Fruit fly (Drosophila melanogaster) whole organism, embryonic: ENCODE results near the gene Nse1.

ENCODE experiments used
- Asciz ChIP-seq: fragments of 200-800 bp; sonication (Bioruptor generic); optimal IDR thresholded peaks from 2 replicates; lab custom pipeline; 2017; ENCODE audit warnings: missing biosample characterization, mild to moderate bottlenecking, missing genetic modification characterization, missing genetic modification reagents
- B-H1 ChIP-seq: fragments of 200-800 bp; sonication (Bioruptor generic); IDR thresholded peaks from 3 replicates; pipeline ENCODE4 v1.3.6; 2022; ENCODE audit warnings: missing biosample characterization, missing genetic modification characterization
- B-H2 ChIP-seq: fragments of 200-800 bp; sonication (Bioruptor generic); optimal IDR thresholded peaks from 2 replicates; lab custom pipeline; 2018; ENCODE audit warnings: missing biosample characterization, mild to moderate bottlenecking, missing genetic modification characterization
- CG10366 ChIP-seq: fragments of 200-800 bp; sonication (Bioruptor generic); IDR thresholded peaks from 2 replicates; pipeline ENCODE4 v1.3.6; 2022; ENCODE audit warnings: missing biosample characterization, missing genetic modification characterization
- CG11085 ChIP-seq: fragments of 200-800 bp; sonication (Bioruptor generic); IDR thresholded peaks from 2 replicates; pipeline ENCODE4 v1.3.6; 2022; ENCODE audit warnings: missing biosample characterization, missing genetic modification characterization
- CG12219 ChIP-seq: fragments of 200-800 bp; sonication (Bioruptor generic); optimal IDR thresholded peaks from 3 replicates; lab custom pipeline; 2018; ENCODE audit warnings: missing biosample characterization, mild to moderate bottlenecking, missing genetic modification characterization
- CG12299 ChIP-seq: fragments of 200-800 bp; sonication (Bioruptor generic); optimal IDR thresholded peaks from 2 replicates; lab custom pipeline; 2018; ENCODE audit warnings: missing biosample characterization, mild to moderate bottlenecking, missing genetic modification characterization
- CG16863 ChIP-seq: fragments of 200-800 bp; sonication (Bioruptor generic); optimal IDR thresholded peaks from 3 replicates; lab custom pipeline; 2016; ENCODE audit warnings: missing biosample characterization, missing genetic modification characterization
- CG1792 ChIP-seq: fragments of 200-800 bp; sonication (Bioruptor generic); optimal IDR thresholded peaks from 2 replicates; lab custom pipeline; 2016; ENCODE audit warnings: missing biosample characterization, missing genetic modification characterization
- CG30020 ChIP-seq: fragments of 200-800 bp; optimal IDR thresholded peaks from 2 replicates; lab custom pipeline; 2019; ENCODE audit warnings: missing biosample characterization, mild to moderate bottlenecking, missing genetic modification characterization, moderate library complexity
- CG3163 ChIP-seq: fragments of 200-800 bp; sonication (Bioruptor generic); optimal IDR thresholded peaks from 3 replicates; lab custom pipeline; 2016; ENCODE audit warnings: missing biosample characterization, missing genetic modification characterization
- CG3726 ChIP-seq: fragments of 200-800 bp; sonication (Bioruptor generic); IDR thresholded peaks from 3 replicates; pipeline ENCODE4, ENCODE4 v1.3.6; 2022; ENCODE audit warnings: missing biosample characterization, missing genetic modification characterization
- CG7372 ChIP-seq: fragments of 200-800 bp; sonication (Bioruptor generic); IDR thresholded peaks from 2 replicates; pipeline ENCODE4 v1.3.6; 2022; ENCODE audit warnings: missing biosample characterization, missing genetic modification characterization
- CG8765 ChIP-seq: fragments of 200-800 bp; sonication (Bioruptor generic); IDR thresholded peaks from 2 replicates; pipeline ENCODE4 v1.3.6; 2022; ENCODE audit warnings: missing biosample characterization, missing genetic modification characterization
- CTCF ChIP-seq: fragments of 200-800 bp; sonication (Bioruptor generic); optimal IDR thresholded peaks from 2 replicates; lab custom pipeline; 2017; ENCODE audit warnings: missing biosample characterization, mild to moderate bottlenecking, missing genetic modification characterization, moderate library complexity
- Dip2 ChIP-seq: fragments of 200-800 bp; sonication (Bioruptor generic); IDR thresholded peaks from 2 replicates; pipeline ENCODE4 v1.3.6; 2022; ENCODE audit warnings: missing biosample characterization, missing genetic modification characterization
- Doc2 ChIP-seq: fragments of 200-800 bp; sonication (Bioruptor generic); IDR thresholded peaks from 2 replicates; pipeline ENCODE4 v1.3.6; 2022; ENCODE audit warnings: missing biosample characterization, missing genetic modification characterization
- E2f2 ChIP-seq: fragments of 200-800 bp; sonication (Bioruptor generic); IDR thresholded peaks from 2 replicates; pipeline ENCODE4 v1.3.6; 2022; ENCODE audit warnings: missing biosample characterization, missing genetic modification characterization
- Gug ChIP-seq: fragments of 200-800 bp; sonication (Bioruptor generic); IDR thresholded peaks from 4 replicates; pipeline ENCODE4 v1.3.6; 2022; ENCODE audit warnings: missing biosample characterization, missing genetic modification characterization
- Hr3 ChIP-seq: fragments of 200-800 bp; sonication (Bioruptor generic); optimal IDR thresholded peaks from 3 replicates; lab custom pipeline; 2016; ENCODE audit warnings: missing biosample characterization, missing genetic modification characterization
- Hr51 ChIP-seq, 2 experiments: fragments of 200-800 bp; sonication (Bioruptor generic); optimal IDR thresholded peaks; 2 replicates in 1 of 2; 3 replicates in 1 of 2; lab custom pipeline; 2016 to 2018; ENCODE audit warnings: missing biosample characterization in 2 of 2, missing genetic modification characterization in 2 of 2, mild to moderate bottlenecking in 1 of 2, moderate library complexity in 1 of 2
- Hr78 ChIP-seq, 2 experiments: fragments of 200-800 bp in 1 of 2; fragments of >200 bp in 1 of 2; sonication (Bioruptor generic) in 1 of 2; optimal IDR thresholded peaks; 2 replicates each; lab custom pipeline; 2017 to 2019; ENCODE audit warnings: missing biosample characterization in 2 of 2, missing genetic modification characterization in 2 of 2, mild to moderate bottlenecking in 1 of 2, moderate library complexity in 1 of 2
- Hsf ChIP-seq: fragments of 200-800 bp; sonication (Bioruptor generic); optimal IDR thresholded peaks from 3 replicates; lab custom pipeline; 2016; ENCODE audit warnings: missing biosample characterization, missing genetic modification characterization
- Nf-YB ChIP-seq: fragments of 200-800 bp; sonication (Bioruptor generic); optimal IDR thresholded peaks from 3 replicates; lab custom pipeline; 2019; ENCODE audit warnings: missing biosample characterization, mild to moderate bottlenecking, missing genetic modification characterization, moderate library complexity
- NfI ChIP-seq: fragments of 200-800 bp; sonication (Bioruptor generic); optimal IDR thresholded peaks from 3 replicates; lab custom pipeline; 2018; ENCODE audit warnings: missing biosample characterization, mild to moderate bottlenecking, missing genetic modification characterization, moderate library complexity
- Sox102F ChIP-seq: fragments of 200-800 bp; sonication (Bioruptor generic); optimal IDR thresholded peaks from 2 replicates; lab custom pipeline; 2018; ENCODE audit warnings: missing biosample characterization, mild to moderate bottlenecking, missing genetic modification characterization, moderate library complexity
- Spps ChIP-seq: fragments of 200-800 bp; sonication (Bioruptor generic); optimal IDR thresholded peaks from 2 replicates; lab custom pipeline; 2018; ENCODE audit warnings: missing biosample characterization, mild to moderate bottlenecking, missing genetic modification characterization
- Tbp ChIP-seq: fragments of >200 bp; optimal IDR thresholded peaks from 2 replicates; lab custom pipeline; 2018; ENCODE audit warnings: missing biosample characterization, missing genetic modification characterization
- al ChIP-seq: fragments of 200-800 bp; sonication (Bioruptor generic); IDR thresholded peaks from 2 replicates; pipeline ENCODE4 v1.3.6; 2022; ENCODE audit warnings: missing biosample characterization, missing genetic modification characterization
- ash1 ChIP-seq: fragments of 200-800 bp; sonication (Bioruptor generic); optimal IDR thresholded peaks from 2 replicates; lab custom pipeline; 2018; ENCODE audit warnings: missing biosample characterization, mild to moderate bottlenecking, missing genetic modification characterization
- corto ChIP-seq: fragments of 200-800 bp; sonication (Bioruptor generic); optimal IDR thresholded peaks from 2 replicates; lab custom pipeline; 2016; ENCODE audit warnings: missing biosample characterization, mild to moderate bottlenecking, missing genetic modification characterization, moderate library complexity
- croc ChIP-seq: fragments of 200-800 bp; sonication (Bioruptor generic); conservative IDR thresholded peaks from 3 replicates; pipeline ENCODE4 v1.3.6; 2022; ENCODE audit warnings: missing biosample characterization, missing genetic modification characterization
- danr ChIP-seq: fragments of 200-800 bp; sonication (Bioruptor generic); IDR thresholded peaks from 2 replicates; pipeline ENCODE4 v1.3.6; 2022; ENCODE audit warnings: missing biosample characterization, missing genetic modification characterization
- disco-r ChIP-seq: fragments of 200-800 bp; sonication (Bioruptor generic); optimal IDR thresholded peaks from 2 replicates; lab custom pipeline; 2016; ENCODE audit warnings: missing biosample characterization, missing genetic modification characterization
- esg ChIP-seq: fragments of 200-800 bp; sonication (Bioruptor generic); conservative IDR thresholded peaks from 2 replicates; pipeline ENCODE4 v1.3.6; 2022; ENCODE audit warnings: missing biosample characterization, missing genetic modification characterization
- fd64A ChIP-seq: fragments of 200-800 bp; sonication (Bioruptor generic); optimal IDR thresholded peaks from 3 replicates; lab custom pipeline; 2018; ENCODE audit warnings: missing biosample characterization, mild to moderate bottlenecking, missing genetic modification characterization
- grn ChIP-seq: fragments of 200-800 bp; sonication (Bioruptor generic); optimal IDR thresholded peaks from 3 replicates; lab custom pipeline; 2017; ENCODE audit warnings: missing biosample characterization, missing genetic modification characterization
- gro ChIP-seq: fragments of 200-800 bp; sonication (Bioruptor generic); optimal IDR thresholded peaks from 2 replicates; lab custom pipeline; 2016; ENCODE audit warnings: missing biosample characterization, missing genetic modification characterization
- her ChIP-seq: fragments of 200-800 bp; sonication (Bioruptor generic); optimal IDR thresholded peaks from 2 replicates; lab custom pipeline; 2016; ENCODE audit warnings: missing biosample characterization, missing genetic modification characterization
- lilli ChIP-seq: fragments of 200-800 bp; sonication (Bioruptor generic); optimal IDR thresholded peaks from 3 replicates; lab custom pipeline; 2016; ENCODE audit warnings: missing biosample characterization, missing genetic modification characterization
- salm ChIP-seq: fragments of 200-800 bp; sonication (Bioruptor generic); optimal IDR thresholded peaks from 2 replicates; lab custom pipeline; 2018; ENCODE audit warnings: missing biosample characterization, mild to moderate bottlenecking, missing genetic modification characterization
- sd ChIP-seq: fragments of 200-800 bp; sonication (Bioruptor generic); optimal IDR thresholded peaks from 3 replicates; lab custom pipeline; 2018; ENCODE audit warnings: missing biosample characterization, mild to moderate bottlenecking, missing genetic modification characterization, moderate library complexity
- sisA ChIP-seq: fragments of 200-800 bp; sonication (Bioruptor generic); IDR thresholded peaks from 2 replicates; pipeline ENCODE4 v1.3.6; 2022; ENCODE audit warnings: missing biosample characterization, missing genetic modification characterization
- sr ChIP-seq: fragments of 200-800 bp; sonication (Bioruptor generic); IDR thresholded peaks from 3 replicates; pipeline ENCODE4 v1.3.6; 2022; ENCODE audit warnings: missing biosample characterization, missing genetic modification characterization
- tap ChIP-seq: fragments of 200-800 bp; optimal IDR thresholded peaks from 3 replicates; lab custom pipeline; 2019; ENCODE audit warnings: missing biosample characterization, mild to moderate bottlenecking, missing genetic modification characterization, moderate library complexity
- tll ChIP-seq, 2 experiments: fragments of 200-800 bp in 1 of 2; fragments of >200 bp in 1 of 2; sonication (Bioruptor generic) in 1 of 2; optimal IDR thresholded peaks; 2 replicates each; lab custom pipeline; 2017 to 2019; ENCODE audit warnings: missing biosample characterization in 2 of 2, missing genetic modification characterization in 2 of 2, mild to moderate bottlenecking in 1 of 2, moderate library complexity in 1 of 2
- tna ChIP-seq: fragments of 200-800 bp; sonication (Bioruptor generic); IDR thresholded peaks from 2 replicates; pipeline ENCODE4 v1.3.6; 2022; ENCODE audit warnings: missing biosample characterization, missing genetic modification characterization; ENCODE audit not compliant: partially characterized antibody
- twi ChIP-seq: fragments of 200-800 bp; optimal IDR thresholded peaks from 2 replicates; lab custom pipeline; 2019; ENCODE audit warnings: missing biosample characterization, mild to moderate bottlenecking, missing genetic modification characterization, moderate library complexity
- wdn ChIP-seq: fragments of 200-800 bp; sonication (Bioruptor generic); IDR thresholded peaks from 2 replicates; pipeline ENCODE4 v1.3.6; 2022; ENCODE audit warnings: missing biosample characterization, missing genetic modification characterization
- wek ChIP-seq: fragments of 200-800 bp; sonication (Bioruptor generic); optimal IDR thresholded peaks from 3 replicates; lab custom pipeline; 2018; ENCODE audit warnings: missing biosample characterization, mild to moderate bottlenecking, missing genetic modification characterization, moderate library complexity
- zf30C ChIP-seq: fragments of 200-800 bp; sonication (Bioruptor generic); optimal IDR thresholded peaks from 3 replicates; lab custom pipeline; 2018; ENCODE audit warnings: missing biosample characterization, mild to moderate bottlenecking, missing genetic modification characterization

Gene Nse1

DNA sequence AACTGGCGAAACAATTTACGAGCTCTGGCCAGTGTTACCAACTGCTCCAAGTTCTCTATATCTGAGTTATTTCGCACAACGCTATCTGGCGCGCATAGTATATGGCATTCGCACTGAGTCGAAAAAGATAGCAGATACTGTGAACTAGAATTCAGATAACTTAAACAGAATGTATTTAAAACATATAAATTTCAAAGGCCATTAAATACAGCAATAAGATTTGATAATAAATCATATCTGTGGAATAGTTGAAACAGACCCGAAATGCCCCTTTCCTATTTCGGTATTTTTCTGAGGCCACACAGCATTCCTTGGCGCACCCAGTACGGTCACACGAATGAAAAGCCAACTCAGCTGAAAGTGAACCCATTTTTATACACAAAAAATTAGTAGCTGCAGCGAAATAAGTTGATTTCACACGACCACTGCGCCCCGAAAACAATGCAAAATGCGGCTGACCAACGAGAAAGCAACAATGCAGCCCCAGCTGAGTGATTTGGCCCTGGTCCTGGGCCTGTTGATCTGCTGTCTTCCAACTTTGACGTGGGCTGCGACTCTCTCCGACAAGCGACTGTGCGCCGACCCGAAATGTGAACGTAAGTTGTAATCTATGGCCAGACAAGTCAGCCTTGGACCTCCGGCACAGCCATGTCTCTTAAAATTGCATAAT is 28.2 kb downstream of the Nse1 start, which contains the start of the genes CG31635 and Tango1 (continued):
- TF ChIP-seq gro (GFP tag; lab: Kevin White, UChicago) (peak; percentile 9), CG10366 (no peak), tap (tag; lab: Kevin White, UChicago) (no peak), grn (GFP tag; lab: Kevin White, UChicago) (no peak), corto (GFP tag; lab: Kevin White, UChicago) (no peak), Spps (tag; lab: Kevin White, UChicago) (no peak), Hr51 (GFP tag; optimal IDR thresholded peaks at IDR 0.05; lab: Kevin White, UChicago) (no peak), sd (tag; lab: Kevin White, UChicago) (peak; percentile 89), CG8765 (GFP tag; lab: Robert Waterston, UW) (no peak), CG12299 (tag; lab: Kevin White, UChicago) (peak; percentile 35), Doc2 (GFP tag; lab: Robert Waterston, UW) (no peak), CG11085 (no peak), Dip2 (no peak), sr (GFP tag; lab: Robert Waterston, UW) (no peak), wdn (GFP tag; lab: Robert Waterston, UW) (no peak), B-H2 (GFP tag; lab: Kevin White, UChicago) (no peak), CG3726 (GFP tag; lab: Robert Waterston, UW) (no peak), lilli (GFP tag; lab: Kevin White, UChicago) (peak; percentile 14), her (GFP tag; lab: Kevin White, UChicago) (no peak), esg (GFP tag; lab: Robert Waterston, UW) (no peak), Sox102F (GFP tag; lab: Kevin White, UChicago) (no peak), Asciz (no peak), twi (tag; lab: Kevin White, UChicago) (no peak), CG1792 (GFP tag; lab: Kevin White, UChicago) (no peak), danr (no peak), CG7372 (0 out of 2 replicates have a peak, but pooled peaks have one; percentile 14), disco-r (GFP tag; lab: Kevin White, UChicago) (no peak), tna (no peak), Hr3 (peak; percentile 25), Nf-YB (no peak), tll (GFP tag; optimal IDR thresholded peaks at IDR 0.05; lab: Kevin White, UChicago) (peak in 1 of 2 experiments; percentile 2), CG12219 (no peak), croc (no peak), Gug (GFP tag; lab: Robert Waterston, UW) (no peak), NfI (GFP tag; lab: Kevin White, UChicago) (no peak), Tbp (GFP tag; lab: Kevin White, UChicago) (no peak), CG3163 (GFP tag; lab: Kevin White, UChicago) (no peak), sisA (no peak), CTCF (GFP tag; lab: Kevin White, UChicago) (no peak), B-H1 (GFP tag; lab: Robert Waterston, UW) (no peak), Hsf (GFP tag; lab: Kevin White, UChicago) (peak; percentile 17), fd64A (GFP tag; lab: Kevin White, UChicago) (no peak), Hr78 (GFP tag; optimal IDR thresholded peaks at IDR 0.05; lab: Kevin White, UChicago) (no peak), wek (no peak), CG16863 (no peak), CG30020 (tag; lab: Kevin White, UChicago) (peak; percentile 56), E2f2 (GFP tag; lab: Robert Waterston, UW) (peak; percentile 76), ash1 (GFP tag; lab: Kevin White, UChicago) (no peak), zf30C (GFP tag; lab: Kevin White, UChicago) (no peak), al (no peak), salm (tag; lab: Kevin White, UChicago) (no peak)
